Worm (Caenorhabditis elegans) whole organism, L2 larva: Measurements from ENCODE around the gene Y51B9A.8.

ENCODE experiments used
- egl-27 ChIP-seq: sonication (generic microtip); optimal IDR thresholded peaks from 3 replicates; lab custom pipeline; 2017; ENCODE audit warnings: missing biosample characterization, missing genetic modification reagents, missing genetic modification characterization
- elt-3 ChIP-seq: sonication (generic microtip); optimal IDR thresholded peaks from 2 replicates; lab custom pipeline; 2017; ENCODE audit warnings: missing biosample characterization, missing genetic modification characterization
- fos-1 ChIP-seq: fragments of 150-350 bp; optimal IDR thresholded peaks from 2 replicates; lab custom pipeline; 2014; ENCODE audit warnings: missing biosample characterization, missing genetic modification characterization
- lin-39 ChIP-seq: fragments of 150-350 bp; optimal IDR thresholded peaks from 2 replicates; lab custom pipeline; 2014; ENCODE audit warnings: missing biosample characterization, missing genetic modification reagents, missing genetic modification characterization
- nhr-12 ChIP-seq: fragments of 150-350 bp; optimal IDR thresholded peaks from 2 replicates; lab custom pipeline; 2014; ENCODE audit warnings: missing biosample characterization, missing genetic modification characterization
- sma-9 ChIP-seq, 2 experiments: fragments of 150-350 bp in 1 of 2; sonication (generic microtip) in 1 of 2; optimal IDR thresholded peaks; 2 replicates each; lab custom pipeline; 2014 to 2016; ENCODE audit warnings: missing genetic modification characterization in 2 of 2, mild to moderate bottlenecking in 1 of 2, missing biosample characterization in 1 of 2, missing compliant biosample characterization in 1 of 2, missing genetic modification reagents in 1 of 2, moderate library complexity in 1 of 2
- unc-39 ChIP-seq: fragments of 150-350 bp; optimal IDR thresholded peaks from 2 replicates; lab custom pipeline; 2014; ENCODE audit warnings: missing biosample characterization, missing genetic modification characterization
- unc-62 ChIP-seq: fragments of 150-350 bp; optimal IDR thresholded peaks from 2 replicates; lab custom pipeline; 2014; ENCODE audit warnings: missing biosample characterization, missing genetic modification reagents, missing genetic modification characterization
- ztf-11 ChIP-seq: sonication (generic microtip); optimal IDR thresholded peaks from 2 replicates; lab custom pipeline; 2017; ENCODE audit warnings: missing biosample characterization, missing genetic modification characterization

DNA sequence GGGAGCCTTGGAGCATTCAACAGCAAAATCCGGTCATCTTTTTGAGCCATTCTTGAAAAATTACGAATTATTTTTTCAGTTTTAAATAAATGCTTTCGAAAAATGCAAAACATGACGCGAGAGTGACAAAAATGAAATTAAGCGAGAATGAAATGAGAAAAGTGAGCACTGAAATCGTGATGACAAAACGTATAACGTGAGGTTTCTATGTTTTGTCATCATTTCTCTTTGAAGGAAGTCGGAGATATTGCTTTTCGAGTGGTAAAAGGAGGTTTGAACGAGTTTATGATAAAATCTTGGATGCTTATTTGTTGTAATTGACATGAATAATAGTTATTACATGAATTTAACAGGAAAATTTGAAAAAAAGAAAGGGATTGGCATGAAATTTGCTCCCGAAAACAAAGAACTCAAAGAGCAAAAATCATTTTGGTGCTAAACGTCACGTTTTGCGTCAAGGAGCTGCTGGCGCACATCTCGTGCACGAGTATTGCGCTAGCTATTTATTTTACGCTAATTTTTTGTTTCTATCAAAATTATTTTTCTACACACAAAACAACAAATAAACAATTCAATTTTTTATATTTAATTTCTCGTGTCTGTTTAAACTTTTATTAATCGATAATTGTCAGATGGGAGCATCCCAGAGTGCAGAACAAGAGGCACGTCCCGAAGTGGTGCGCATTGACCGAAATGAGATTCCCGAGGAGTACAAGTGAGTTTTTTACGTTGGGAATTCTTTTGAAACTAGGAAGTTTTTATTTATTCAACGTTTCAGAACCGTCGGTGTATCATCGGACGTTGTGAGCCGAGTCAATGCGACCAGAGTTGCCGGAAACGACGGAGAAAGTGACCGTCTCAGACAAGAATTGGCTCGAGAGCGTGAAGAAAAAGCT, 18.0 kb downstream of the Y51B9A.8 start, which contains the start of the genes gss-1 and chch-3:
- TF ChIP-seq lin-39 (tag; lab: Kevin White, UChicago) (no peak), egl-27 (no peak), nhr-12 (tag; lab: Kevin White, UChicago) (no peak), unc-39 (tag; lab: Kevin White, UChicago) (no peak), fos-1 (tag; lab: Kevin White, UChicago) (peak; percentile 63), ztf-11 (tag; lab: Kevin White, UChicago) (no peak), sma-9 (GFP tag; optimal IDR thresholded peaks at IDR 0.05; lab: Kevin White, UChicago) (peak; percentile 65), sma-9 (tag; optimal IDR thresholded peaks at IDR 0.05; lab: Kevin White, UChicago) (no peak), unc-62 (GFP tag; lab: Kevin White, UChicago) (no peak), elt-3 (tag; lab: Kevin White, UChicago) (no peak)
